Worm (Caenorhabditis elegans): Measurements from ENCODE around the gene spt-4.

The spt-4 gene

DNA sequence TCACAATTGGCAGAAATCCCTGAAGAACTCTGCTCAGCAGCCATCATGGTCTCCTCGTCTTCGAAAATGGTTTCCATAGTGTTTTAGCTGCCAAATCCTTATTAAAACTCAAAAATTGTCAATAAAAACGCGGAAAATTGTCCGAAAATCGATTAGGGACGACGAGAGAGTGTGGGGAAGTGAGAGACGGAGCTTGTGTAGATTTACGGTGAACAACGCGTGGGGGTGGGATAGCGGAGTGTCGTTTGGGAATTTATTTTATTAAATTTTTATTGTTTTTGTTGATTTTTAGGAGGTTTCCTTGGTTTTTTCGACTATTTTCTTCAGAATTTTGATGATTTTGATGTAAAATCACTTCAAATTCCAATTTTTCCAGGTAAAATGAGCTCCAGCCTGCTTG is 17.6 kb upstream of the spt-4 start, which contains the start of the genes F54C4.4 and mrpl-40 (continued):
- TF ChIP-seq skn-1 (tag; optimal IDR thresholded peaks at IDR 0.05) (no peak), aly-2 (tag; optimal IDR thresholded peaks at IDR 0.05) (no peak), tag-97 (GFP tag; IDR thresholded peaks at IDR 0.05) (no peak), egl-43 (GFP tag; IDR thresholded peaks at IDR 0.05) (no peak), zag-1 (tag; optimal IDR thresholded peaks at IDR 0.05) (no peak), set-16 (GFP tag; IDR thresholded peaks at IDR 0.05) (no peak), nhr-111 (GFP tag; optimal IDR thresholded peaks at IDR 0.05) (no peak), lsy-2 (tag; optimal IDR thresholded peaks at IDR 0.05) (peak in 1 of 2 experiments; percentile 85), attf-4 (tag; optimal IDR thresholded peaks at IDR 0.05) (no peak), lin-29 (GFP tag; IDR thresholded peaks at IDR 0.05) (no peak), dpl-1 (GFP tag; optimal IDR thresholded peaks at IDR 0.05) (peak; percentile 63), nhr-42 (GFP tag; IDR thresholded peaks at IDR 0.05) (no peak), F10B5.3 (tag; optimal IDR thresholded peaks at IDR 0.05) (no peak), ztf-11 (tag; optimal IDR thresholded peaks at IDR 0.05) (no peak), ZK337.2 (GFP tag; IDR thresholded peaks at IDR 0.05) (no peak), ZK546.5 (tag; optimal IDR thresholded peaks at IDR 0.05) (no peak), F49E8.2 (tag; optimal IDR thresholded peaks at IDR 0.05; ENCODE audit: borderline replicate concordance) (no peak), duxl-1 (tag; optimal IDR thresholded peaks at IDR 0.05; ENCODE audit: poor library complexity) (no peak), ctbp-1 (GFP tag; IDR thresholded peaks at IDR 0.05) (no peak), ceh-62 (tag; optimal IDR thresholded peaks at IDR 0.05) (no peak), ztf-7 (tag; optimal IDR thresholded peaks at IDR 0.05) (no peak), Y75B8A.6 (GFP tag; IDR thresholded peaks at IDR 0.05) (no peak), dmd-8 (GFP tag; IDR thresholded peaks at IDR 0.05) (no peak), zip-2 (tag; optimal IDR thresholded peaks at IDR 0.05) (no peak), gei-8 (GFP tag; optimal IDR thresholded peaks at IDR 0.05) (no peak), mdl-1 (tag; optimal IDR thresholded peaks at IDR 0.05) (no peak), arid-1 (GFP tag; conservative IDR thresholded peaks at IDR 0.05) (no peak), madf-5 (GFP tag; IDR thresholded peaks at IDR 0.05) (no peak), T26A8.4 (GFP tag; IDR thresholded peaks at IDR 0.05) (no peak), zfp-2 (tag; optimal IDR thresholded peaks at IDR 0.05) (no peak), daf-19 (GFP tag; conservative IDR thresholded peaks at IDR 0.05) (no peak), tra-1 (GFP tag; IDR thresholded peaks at IDR 0.05) (no peak), daf-12 (tag; optimal IDR thresholded peaks at IDR 0.05) (no peak), lin-39 (tag; optimal IDR thresholded peaks at IDR 0.05) (no peak)

DNA sequence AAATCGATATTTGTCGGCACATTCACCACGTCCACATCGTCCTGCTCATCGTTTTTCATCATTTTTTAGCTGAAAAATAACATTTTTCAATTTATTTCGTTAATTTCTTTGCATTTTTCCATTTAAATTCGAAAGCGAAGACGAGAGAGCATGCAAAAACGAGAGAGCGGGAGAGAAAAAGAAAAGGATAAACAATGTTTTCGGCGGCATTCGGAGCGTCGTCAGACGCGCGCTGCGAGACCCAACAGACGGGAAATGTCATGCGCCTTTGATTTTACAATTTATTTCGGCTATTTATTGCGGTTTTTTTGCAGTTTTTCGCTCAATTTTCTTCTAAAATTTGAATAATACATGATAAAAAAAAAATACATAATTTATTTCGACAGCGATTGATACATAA is 16.8 kb upstream of the spt-4 start, which contains the start of gene attf-3:
attf-3 (minus strand) TSS at position 69 of the 400 bp plus-strand sequence.
- TF ChIP-seq F49E8.2 (tag; optimal IDR thresholded peaks at IDR 0.05; ENCODE audit: borderline replicate concordance), result no peak
- TF ChIP-seq hmg-1.1 (GFP tag; IDR thresholded peaks at IDR 0.05), result peak; percentile 30; the same call in 1 of the 2 replicates
- no peak for TF ChIP-seq cey-2 (tag; optimal IDR thresholded peaks at IDR 0.05; ENCODE audit: borderline replicate concordance, insufficient read depth)
- TF ChIP-seq lin-38 (GFP tag; IDR thresholded peaks at IDR 0.05), result peak; percentile 52
- no peak for TF ChIP-seq madf-9 (GFP tag; conservative IDR thresholded peaks at IDR 0.05)
- TF ChIP-seq ceh-44 (GFP tag; IDR thresholded peaks at IDR 0.05), result no peak
- TF ChIP-seq ceh-20 (GFP tag; IDR thresholded peaks at IDR 0.05), result no peak
- TF ChIP-seq saeg-2 (GFP tag; IDR thresholded peaks at IDR 0.05), result no peak
- TF ChIP-seq nhr-76 (tag; optimal IDR thresholded peaks at IDR 0.05), result no peak
- peak in 1 of 2 experiments; percentile 11 for TF ChIP-seq daf-16 (GFP tag; optimal IDR thresholded peaks at IDR 0.05)
- peak; percentile 78 for TF ChIP-seq daf-16 (tag; optimal IDR thresholded peaks at IDR 0.05)
- no peak for TF ChIP-seq mxl-2 (GFP tag; conservative IDR thresholded peaks at IDR 0.05)
- no peak for TF ChIP-seq spr-3 (GFP tag; optimal IDR thresholded peaks at IDR 0.05)
- no peak for TF ChIP-seq nhr-11 (tag; optimal IDR thresholded peaks at IDR 0.05)
- peak; percentile 85 for TF ChIP-seq lin-13 (GFP tag; optimal IDR thresholded peaks at IDR 0.05)
- TF ChIP-seq mep-1 (tag; optimal IDR thresholded peaks at IDR 0.05), result peak; percentile 60
- peak; percentile 16 for TF ChIP-seq nhr-28 (tag; optimal IDR thresholded peaks at IDR 0.05)
- TF ChIP-seq nhr-102 (tag; optimal IDR thresholded peaks at IDR 0.05), result no peak
- no peak for TF ChIP-seq ZK546.5 (tag; optimal IDR thresholded peaks at IDR 0.05)
- no peak for TF ChIP-seq zip-11 (GFP tag; IDR thresholded peaks at IDR 0.05)
- TF ChIP-seq daf-8 (GFP tag; IDR thresholded peaks at IDR 0.05), result no peak
- no peak for TF ChIP-seq lin-39 (tag; optimal IDR thresholded peaks at IDR 0.05)
- no peak for TF ChIP-seq ZK337.2 (GFP tag; IDR thresholded peaks at IDR 0.05)
- TF ChIP-seq mdl-1 (tag; optimal IDR thresholded peaks at IDR 0.05), result no peak
